ENCODE assay signal across 1 fruit fly cellular context in the genomic region with DNA sequence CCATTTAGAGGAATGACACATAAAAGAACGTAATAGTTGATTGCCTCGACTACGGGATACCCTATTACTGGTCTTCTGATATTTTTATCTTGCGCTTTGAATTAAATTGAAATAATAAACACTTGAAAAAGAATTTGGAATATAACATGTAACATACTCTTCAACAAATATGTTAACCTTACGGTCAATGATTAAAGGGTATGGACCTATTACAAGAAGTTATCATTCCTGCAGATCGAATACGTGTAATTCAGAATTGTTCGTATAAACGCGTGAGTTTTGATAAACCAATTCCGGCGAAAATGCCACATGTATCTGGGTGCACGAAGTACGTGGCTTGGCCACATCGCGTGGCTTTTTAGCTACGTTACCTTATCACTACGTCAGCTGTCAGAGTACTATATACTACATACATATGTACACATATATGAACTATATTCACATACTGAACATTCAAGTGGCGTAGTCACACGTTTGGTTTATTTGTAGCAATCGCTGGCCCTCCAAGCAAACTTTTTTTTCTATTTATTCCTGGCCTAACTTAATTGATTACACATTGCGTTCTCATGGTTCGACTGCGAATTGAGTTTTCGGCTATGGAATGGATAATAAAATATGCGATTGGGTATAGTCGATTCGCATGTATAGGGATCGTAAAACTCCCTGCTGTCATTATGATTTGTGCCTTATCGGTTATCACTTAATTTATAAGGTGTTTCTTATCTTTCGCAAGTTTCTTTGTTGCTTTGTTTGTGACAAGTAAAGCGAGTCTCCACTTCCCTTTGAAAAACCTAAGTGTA.
TF ChIP-seq lines count a peak whose summit lies in the region.

No protein-coding gene starts in this region.

TF ChIP-seq in whole organism, embryonic, 481 proteins besides CTCF, POLR2A, EP300 and RAD21 (continued from another document and continues in another):
- TF ChIP-seq Eip74EF (GFP tag; optimal IDR thresholded peaks at IDR 0.05; lab: Kevin White, UChicago) (peak in 1 of 2 experiments; percentile 60), sc (optimal IDR thresholded peaks at IDR 0.05; lab: Kevin White, UChicago) (no peak), sc (GFP tag; optimal IDR thresholded peaks at IDR 0.05; lab: Kevin White, UChicago) (peak; percentile 24), grau (tag; optimal IDR thresholded peaks at IDR 0.05; lab: Kevin White, UChicago) (peak; percentile 59), sna (GFP tag; IDR thresholded peaks at IDR 0.05; lab: Robert Waterston, UW; ENCODE audit: partially characterized antibody) (no peak), zf30C (GFP tag; optimal IDR thresholded peaks at IDR 0.05; lab: Kevin White, UChicago) (no peak), Spps (tag; optimal IDR thresholded peaks at IDR 0.05; lab: Kevin White, UChicago) (peak; percentile 15), Ets97D (GFP tag; optimal IDR thresholded peaks at IDR 0.05; lab: Kevin White, UChicago) (peak; percentile 27), Dip2 (GFP tag; IDR thresholded peaks at IDR 0.05; lab: Robert Waterston, UW) (no peak), pfk (GFP tag; optimal IDR thresholded peaks at IDR 0.05; lab: Kevin White, UChicago) (no peak), Six4 (GFP tag; optimal IDR thresholded peaks at IDR 0.05; lab: Kevin White, UChicago) (peak; percentile 32), Neu2 (GFP tag; optimal IDR thresholded peaks at IDR 0.05; lab: Kevin White, UChicago; ENCODE audit: borderline replicate concordance) (no peak), CG13287 (GFP tag; IDR thresholded peaks at IDR 0.05; lab: Robert Waterston, UW; ENCODE audit: partially characterized antibody) (no peak), Mes4 (GFP tag; optimal IDR thresholded peaks at IDR 0.05; lab: Kevin White, UChicago) (no peak), CG17912 (GFP tag; optimal IDR thresholded peaks at IDR 0.05; lab: Kevin White, UChicago) (no peak), MBD-R2 (GFP tag; IDR thresholded peaks at IDR 0.05; lab: Robert Waterston, UW) (no peak; the same call in 1 of the 2 replicates), run (tag; optimal IDR thresholded peaks at IDR 0.05; lab: Kevin White, UChicago) (peak; percentile 37), H15 (GFP tag; IDR thresholded peaks at IDR 0.05; lab: Robert Waterston, UW) (peak; percentile 56; the same call in 1 of the 3 replicates), CG10543 (GFP tag; optimal IDR thresholded peaks at IDR 0.05; lab: Kevin White, UChicago) (peak; percentile 44), wek (GFP tag; optimal IDR thresholded peaks at IDR 0.05; lab: Kevin White, UChicago) (no peak), unc-4 (GFP tag; IDR thresholded peaks at IDR 0.05; lab: Robert Waterston, UW; ENCODE audit: partially characterized antibody) (no peak), cato (GFP tag; optimal IDR thresholded peaks at IDR 0.05; lab: Kevin White, UChicago; ENCODE audit: borderline replicate concordance) (peak; percentile 1), ro (GFP tag; IDR thresholded peaks at IDR 0.05; lab: Robert Waterston, UW) (peak; percentile 24; the same call in 1 of the 2 replicates), twi (tag; optimal IDR thresholded peaks at IDR 0.05; lab: Kevin White, UChicago) (no peak), CG4730 (GFP tag; IDR thresholded peaks at IDR 0.05; lab: Robert Waterston, UW) (peak; percentile 62), CG15514 (GFP tag; optimal IDR thresholded peaks at IDR 0.05; lab: Kevin White, UChicago) (peak; percentile 23), caup (GFP tag; optimal IDR thresholded peaks at IDR 0.05; lab: Kevin White, UChicago; ENCODE audit: severe bottlenecking) (peak; percentile 64), Pdp1 (GFP tag; optimal IDR thresholded peaks at IDR 0.05; lab: Kevin White, UChicago) (peak; percentile 45 to 62), MTF-1 (GFP tag; optimal IDR thresholded peaks at IDR 0.05; lab: Kevin White, UChicago; ENCODE audit: borderline replicate concordance) (no peak), zen2 (GFP tag; IDR thresholded peaks at IDR 0.05; lab: Robert Waterston, UW; ENCODE audit: partially characterized antibody) (no peak), z (GFP tag; IDR thresholded peaks at IDR 0.05; lab: Robert Waterston, UW) (no peak), Mad (GFP tag; optimal IDR thresholded peaks at IDR 0.05; lab: Kevin White, UChicago) (no peak), CG6689 (GFP tag; IDR thresholded peaks at IDR 0.05; lab: Robert Waterston, UW) (peak; percentile 70), CG13624 (GFP tag; optimal IDR thresholded peaks at IDR 0.05; lab: Kevin White, UChicago) (peak; percentile 82), slp2 (GFP tag; optimal IDR thresholded peaks at IDR 0.05; lab: Kevin White, UChicago) (peak; percentile 34), repo (GFP tag; optimal IDR thresholded peaks at IDR 0.05; lab: Kevin White, UChicago) (peak; percentile 44), CG15011 (GFP tag; optimal IDR thresholded peaks at IDR 0.05; lab: Kevin White, UChicago) (peak; percentile 25), CG9215 (GFP tag; IDR thresholded peaks at IDR 0.05; lab: Robert Waterston, UW) (no peak; the same call in 1 of the 2 replicates), NfI (GFP tag; optimal IDR thresholded peaks at IDR 0.05; lab: Kevin White, UChicago) (peak; percentile 49), CG7963 (GFP tag; IDR thresholded peaks at IDR 0.05; lab: Robert Waterston, UW; ENCODE audit: partially characterized antibody) (no peak), danr (GFP tag; IDR thresholded peaks at IDR 0.05; lab: Robert Waterston, UW) (peak; percentile 40; the same call in 1 of the 2 replicates), pho (GFP tag; optimal IDR thresholded peaks at IDR 0.05; lab: Kevin White, UChicago) (peak; percentile 44), disco-r (GFP tag; optimal IDR thresholded peaks at IDR 0.05; lab: Kevin White, UChicago) (no peak), p53 (GFP tag; optimal IDR thresholded peaks at IDR 0.05; lab: Kevin White, UChicago) (no peak), org-1 (GFP tag; optimal IDR thresholded peaks at IDR 0.05; lab: Kevin White, UChicago) (peak; percentile 53), CG14860 (GFP tag; IDR thresholded peaks at IDR 0.05; lab: Robert Waterston, UW; ENCODE audit: partially characterized antibody) (no peak), CG2116 (GFP tag; optimal IDR thresholded peaks at IDR 0.05; lab: Kevin White, UChicago) (no peak), Side (GFP tag; optimal IDR thresholded peaks at IDR 0.05; lab: Kevin White, UChicago) (peak; percentile 12), slou (GFP tag; optimal IDR thresholded peaks at IDR 0.05; lab: Kevin White, UChicago) (peak; percentile 30), gro (GFP tag; optimal IDR thresholded peaks at IDR 0.05; lab: Kevin White, UChicago) (peak; percentile 52), wdn (GFP tag; IDR thresholded peaks at IDR 0.05; lab: Robert Waterston, UW) (no peak), schlank (tag; optimal IDR thresholded peaks at IDR 0.05; lab: Kevin White, UChicago) (no peak), phol (tag; optimal IDR thresholded peaks at IDR 0.05; lab: Kevin White, UChicago) (peak; percentile 67), CG4707 (GFP tag; optimal IDR thresholded peaks at IDR 0.05; lab: Kevin White, UChicago) (no peak), CG2875 (GFP tag; optimal IDR thresholded peaks at IDR 0.05; lab: Kevin White, UChicago) (no peak), BEAF-32 (GFP tag; optimal IDR thresholded peaks at IDR 0.05; lab: Kevin White, UChicago) (no peak), CG6765 (GFP tag; optimal IDR thresholded peaks at IDR 0.05; lab: Kevin White, UChicago) (peak; percentile 6), mld (GFP tag; IDR thresholded peaks at IDR 0.05; lab: Robert Waterston, UW; ENCODE audit: partially characterized antibody) (no peak), lbe (GFP tag; optimal IDR thresholded peaks at IDR 0.05; lab: Kevin White, UChicago) (no peak), CG9727 (GFP tag; optimal IDR thresholded peaks at IDR 0.05; lab: Kevin White, UChicago) (peak; percentile 77), CG8944 (GFP tag; optimal IDR thresholded peaks at IDR 0.05; lab: Kevin White, UChicago) (no peak), Awh (GFP tag; IDR thresholded peaks at IDR 0.05; lab: Robert Waterston, UW) (peak; percentile 69), h (optimal IDR thresholded peaks at IDR 0.05; lab: Kevin White, UChicago) (no peak), zen (tag; optimal IDR thresholded peaks at IDR 0.05; lab: Kevin White, UChicago) (peak; percentile 27), odd (GFP tag; optimal IDR thresholded peaks at IDR 0.05; lab: Kevin White, UChicago) (no peak), D (optimal IDR thresholded peaks at IDR 0.05; lab: Kevin White, UChicago) (no peak), D (GFP tag; optimal IDR thresholded peaks at IDR 0.05; lab: Kevin White, UChicago) (peak; percentile 51), stwl (tag; optimal IDR thresholded peaks at IDR 0.05; lab: Kevin White, UChicago) (no peak), dan (GFP tag; IDR thresholded peaks at IDR 0.05; lab: Robert Waterston, UW) (no peak), ash1 (GFP tag; optimal IDR thresholded peaks at IDR 0.05; lab: Kevin White, UChicago) (no peak), B-H2 (GFP tag; optimal IDR thresholded peaks at IDR 0.05; lab: Kevin White, UChicago) (peak; percentile 35), oc (tag; optimal IDR thresholded peaks at IDR 0.05; lab: Kevin White, UChicago) (no peak), CG4617 (GFP tag; optimal IDR thresholded peaks at IDR 0.05; lab: Kevin White, UChicago; ENCODE audit: borderline replicate concordance) (no peak), CG12071 (GFP tag; optimal IDR thresholded peaks at IDR 0.05; lab: Kevin White, UChicago) (peak; percentile 43), Atf-2 (GFP tag; optimal IDR thresholded peaks at IDR 0.05; lab: Kevin White, UChicago) (peak; percentile 58), CG16863 (GFP tag; optimal IDR thresholded peaks at IDR 0.05; lab: Kevin White, UChicago) (no peak), CG18262 (tag; optimal IDR thresholded peaks at IDR 0.05; lab: Kevin White, UChicago) (peak; percentile 73), tap (tag; optimal IDR thresholded peaks at IDR 0.05; lab: Kevin White, UChicago) (peak; percentile 56), CG6683 (GFP tag; optimal IDR thresholded peaks at IDR 0.05; lab: Kevin White, UChicago) (peak; percentile 42), CG9876 (GFP tag; optimal IDR thresholded peaks at IDR 0.05; lab: Kevin White, UChicago) (no peak), CG6254 (GFP tag; optimal IDR thresholded peaks at IDR 0.05; lab: Kevin White, UChicago) (no peak), CG10147 (GFP tag; optimal IDR thresholded peaks at IDR 0.05; lab: Kevin White, UChicago) (peak; percentile 44), CG11560 (tag; IDR thresholded peaks at IDR 0.05; lab: Robert Waterston, UW) (no peak), Oaz (GFP tag; IDR thresholded peaks at IDR 0.05; lab: Robert Waterston, UW) (0 out of 2 replicates have a peak, but pooled peaks have one; percentile 37), Hr51 (GFP tag; optimal IDR thresholded peaks at IDR 0.05; lab: Kevin White, UChicago) (peak; percentile 43 to 76), ERR (GFP tag; optimal IDR thresholded peaks at IDR 0.05; lab: Kevin White, UChicago) (peak; percentile 56), CG12299 (tag; optimal IDR thresholded peaks at IDR 0.05; lab: Kevin White, UChicago) (no peak), Gug (GFP tag; IDR thresholded peaks at IDR 0.05; lab: Robert Waterston, UW) (peak; percentile 42; the same call in 1 of the 4 replicates), CG15269 (tag; optimal IDR thresholded peaks at IDR 0.05; lab: Kevin White, UChicago) (peak; percentile 32), pb (GFP tag; optimal IDR thresholded peaks at IDR 0.05; lab: Kevin White, UChicago) (no peak), gcm (GFP tag; optimal IDR thresholded peaks at IDR 0.05; lab: Kevin White, UChicago) (no peak), Dek (tag; optimal IDR thresholded peaks at IDR 0.05; lab: Kevin White, UChicago) (peak; percentile 67), CG11247 (GFP tag; IDR thresholded peaks at IDR 0.05; lab: Robert Waterston, UW) (peak; percentile 45; the same call in 1 of the 2 replicates), CG10366 (GFP tag; IDR thresholded peaks at IDR 0.05; lab: Robert Waterston, UW) (peak; percentile 64), CG12942 (GFP tag; optimal IDR thresholded peaks at IDR 0.05; lab: Kevin White, UChicago) (peak; percentile 27), CG31441 (GFP tag; IDR thresholded peaks at IDR 0.05; lab: Robert Waterston, UW) (peak; percentile 70), yki (optimal IDR thresholded peaks at IDR 0.05; lab: Kevin White, UChicago) (no peak), nerfin-1 (tag; optimal IDR thresholded peaks at IDR 0.05; lab: Kevin White, UChicago) (peak; percentile 34), luna (GFP tag; optimal IDR thresholded peaks at IDR 0.05; lab: Kevin White, UChicago) (peak; percentile 8), CG13894 (tag; optimal IDR thresholded peaks at IDR 0.05; lab: Kevin White, UChicago) (no peak), CkIIα-i1 (GFP tag; IDR thresholded peaks at IDR 0.05; lab: Robert Waterston, UW) (no peak), tll (GFP tag; optimal IDR thresholded peaks at IDR 0.05; lab: Kevin White, UChicago) (no peak), seq (GFP tag; IDR thresholded peaks at IDR 0.05; lab: Robert Waterston, UW) (0 out of 2 replicates have a peak, but pooled peaks have one; percentile 40), fru (optimal IDR thresholded peaks at IDR 0.05; lab: Kevin White, UChicago) (no peak), bbx (GFP tag; IDR thresholded peaks at IDR 0.05; lab: Robert Waterston, UW; ENCODE audit: partially characterized antibody) (no peak), pzg (GFP tag; optimal IDR thresholded peaks at IDR 0.05; lab: Kevin White, UChicago) (no peak), Sox102F (GFP tag; optimal IDR thresholded peaks at IDR 0.05; lab: Kevin White, UChicago) (peak; percentile 72), tin (GFP tag; optimal IDR thresholded peaks at IDR 0.05; lab: Kevin White, UChicago) (peak; percentile 46), knrl (GFP tag; IDR thresholded peaks at IDR 0.05; lab: Robert Waterston, UW; ENCODE audit: partially characterized antibody) (no peak), Optix (GFP tag; IDR thresholded peaks at IDR 0.05; lab: Robert Waterston, UW) (no peak), fd96Cb (tag; optimal IDR thresholded peaks at IDR 0.05; lab: Kevin White, UChicago) (peak; percentile 68), Asciz (GFP tag; optimal IDR thresholded peaks at IDR 0.05; lab: Kevin White, UChicago) (peak; percentile 50), ATbp (GFP tag; optimal IDR thresholded peaks at IDR 0.05; lab: Kevin White, UChicago) (no peak), CG10979 (tag; optimal IDR thresholded peaks at IDR 0.05; lab: Kevin White, UChicago) (peak; percentile 60), CG7786 (GFP tag; optimal IDR thresholded peaks at IDR 0.05; lab: Kevin White, UChicago) (peak; percentile 41), Dref (GFP tag; IDR thresholded peaks at IDR 0.05; lab: Robert Waterston, UW) (no peak), CG15479 (GFP tag; optimal IDR thresholded peaks at IDR 0.05; lab: Kevin White, UChicago) (no peak), ara (GFP tag; IDR thresholded peaks at IDR 0.05; lab: Robert Waterston, UW) (peak; percentile 73), CG2712 (tag; optimal IDR thresholded peaks at IDR 0.05; lab: Kevin White, UChicago) (peak; percentile 75), hth (optimal IDR thresholded peaks at IDR 0.05; lab: Kevin White, UChicago) (no peak), tna (GFP tag; IDR thresholded peaks at IDR 0.05; lab: Robert Waterston, UW; ENCODE audit: partially characterized antibody) (no peak)
